Worm (Caenorhabditis elegans) whole organism, L2 larva: ENCODE data around the gene nhr-170.

ENCODE experiments used
- F13H6.1 ChIP-seq: sonication (generic microtip); optimal IDR thresholded peaks from 2 replicates; lab custom pipeline; 2016; ENCODE audit warnings: missing genetic modification characterization, missing compliant biosample characterization
- R02D3.7 ChIP-seq: fragments of 150-350 bp; optimal IDR thresholded peaks from 2 replicates; lab custom pipeline; 2014; ENCODE audit warnings: missing biosample characterization, missing genetic modification characterization
- Y55F3AM.14 ChIP-seq: fragments of 200-800 bp; sonication (Bioruptor generic); optimal IDR thresholded peaks from 2 replicates; lab custom pipeline; 2018; ENCODE audit warnings: mild to moderate bottlenecking, missing genetic modification characterization, missing compliant biosample characterization
- ZK546.5 ChIP-seq: sonication (generic microtip); optimal IDR thresholded peaks from 2 replicates; lab custom pipeline; 2017; ENCODE audit warnings: missing biosample characterization, missing genetic modification characterization
- aly-2 ChIP-seq: fragments of 150-350 bp; optimal IDR thresholded peaks from 2 replicates; lab custom pipeline; 2014; ENCODE audit warnings: missing biosample characterization, missing genetic modification characterization
- ama-1 ChIP-seq: fragments of 150-350 bp; optimal IDR thresholded peaks from 2 replicates; lab custom pipeline; 2018; ENCODE audit warnings: inconsistent platforms
- ceh-82 ChIP-seq: fragments of 150-350 bp; optimal IDR thresholded peaks from 2 replicates; lab custom pipeline; 2014; ENCODE audit warnings: missing biosample characterization, missing genetic modification characterization
- crh-2 ChIP-seq: sonication (generic microtip); optimal IDR thresholded peaks from 2 replicates; lab custom pipeline; 2017; ENCODE audit warnings: missing biosample characterization, missing genetic modification characterization
- dmd-4 ChIP-seq: sonication (generic microtip); optimal IDR thresholded peaks from 2 replicates; lab custom pipeline; 2017; ENCODE audit warnings: missing biosample characterization, missing genetic modification characterization
- egl-27 ChIP-seq: sonication (generic microtip); optimal IDR thresholded peaks from 3 replicates; lab custom pipeline; 2017; ENCODE audit warnings: missing biosample characterization, missing genetic modification reagents, missing genetic modification characterization
- elt-1 ChIP-seq: fragments of 150-350 bp; optimal IDR thresholded peaks from 2 replicates; lab custom pipeline; 2014; ENCODE audit warnings: missing biosample characterization, missing genetic modification characterization
- elt-3 ChIP-seq: sonication (generic microtip); optimal IDR thresholded peaks from 2 replicates; lab custom pipeline; 2017; ENCODE audit warnings: missing biosample characterization, missing genetic modification characterization
- fos-1 ChIP-seq: fragments of 150-350 bp; optimal IDR thresholded peaks from 2 replicates; lab custom pipeline; 2014; ENCODE audit warnings: missing biosample characterization, missing genetic modification characterization
- gmeb-1 ChIP-seq: fragments of 150-350 bp; optimal IDR thresholded peaks from 2 replicates; lab custom pipeline; 2014; ENCODE audit warnings: missing biosample characterization, missing genetic modification characterization
- lin-11 ChIP-seq: fragments of 150-350 bp; sonication (generic microtip); optimal IDR thresholded peaks from 2 replicates; lab custom pipeline; 2014; ENCODE audit warnings: missing biosample characterization, missing genetic modification characterization, inconsistent platforms, mixed read lengths
- mbf-1 ChIP-seq: sonication (generic microtip); optimal IDR thresholded peaks from 2 replicates; lab custom pipeline; 2017; ENCODE audit warnings: missing biosample characterization, missing genetic modification characterization
- nhr-12 ChIP-seq: fragments of 150-350 bp; optimal IDR thresholded peaks from 2 replicates; lab custom pipeline; 2014; ENCODE audit warnings: missing biosample characterization, missing genetic modification characterization
- nhr-129 ChIP-seq: fragments of 150-350 bp; optimal IDR thresholded peaks from 2 replicates; lab custom pipeline; 2014; ENCODE audit warnings: missing biosample characterization, missing genetic modification characterization
- nhr-23 ChIP-seq: fragments of 150-350 bp; optimal IDR thresholded peaks from 2 replicates; lab custom pipeline; 2014; ENCODE audit warnings: missing biosample characterization, missing genetic modification reagents, missing genetic modification characterization
- sem-4 ChIP-seq: fragments of 150-350 bp; optimal IDR thresholded peaks from 2 replicates; lab custom pipeline; 2014; ENCODE audit warnings: missing biosample characterization, missing genetic modification reagents, missing genetic modification characterization
- sma-9 ChIP-seq, 2 experiments: fragments of 150-350 bp in 1 of 2; sonication (generic microtip) in 1 of 2; optimal IDR thresholded peaks; 2 replicates each; lab custom pipeline; 2014 to 2016; ENCODE audit warnings: missing genetic modification characterization in 2 of 2, mild to moderate bottlenecking in 1 of 2, missing biosample characterization in 1 of 2, missing compliant biosample characterization in 1 of 2, missing genetic modification reagents in 1 of 2, moderate library complexity in 1 of 2
- unc-39 ChIP-seq: fragments of 150-350 bp; optimal IDR thresholded peaks from 2 replicates; lab custom pipeline; 2014; ENCODE audit warnings: missing biosample characterization, missing genetic modification characterization
- unc-55 ChIP-seq: fragments of 150-350 bp; sonication (generic microtip); optimal IDR thresholded peaks from 3 replicates; lab custom pipeline; 2014; ENCODE audit warnings: missing biosample characterization, missing genetic modification reagents, missing genetic modification characterization
- zag-1 ChIP-seq: fragments of 150-350 bp; optimal IDR thresholded peaks from 2 replicates; lab custom pipeline; 2014; ENCODE audit warnings: missing biosample characterization, missing genetic modification characterization
- ztf-1 ChIP-seq: fragments of 200-800 bp; sonication (Bioruptor generic); conservative IDR thresholded peaks from 2 replicates; pipeline ENCODE4 v1.3.6; 2022; ENCODE audit warnings: missing genetic modification characterization, missing compliant biosample characterization
- ztf-11 ChIP-seq: sonication (generic microtip); optimal IDR thresholded peaks from 2 replicates; lab custom pipeline; 2017; ENCODE audit warnings: missing biosample characterization, missing genetic modification characterization

nhr-170 gene

DNA sequence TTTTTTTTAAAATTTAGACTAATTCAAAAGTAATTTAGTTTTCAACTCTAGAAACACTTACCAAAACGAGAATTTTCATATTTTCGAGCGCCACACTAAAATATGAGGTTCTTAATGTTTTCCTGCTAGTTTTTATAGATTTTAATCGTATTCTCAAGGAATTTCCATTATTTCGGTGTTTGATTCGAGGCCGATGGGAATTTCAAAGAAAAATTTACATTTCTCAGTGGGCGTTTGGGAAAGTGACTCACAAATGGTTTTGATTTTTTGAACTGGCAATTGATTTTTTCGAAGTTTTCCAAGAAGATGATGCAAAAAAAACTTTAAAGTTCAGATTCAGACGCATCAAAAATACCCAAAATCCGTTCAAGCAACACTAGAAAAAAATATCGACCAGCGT, 1.5 kb upstream of the nhr-170 start, which contains the start of gene C54E10.11:
Gene C54E10.11, minus strand, starts transcription at position 101 of the 400 bp plus-strand sequence.
- no peak for TF ChIP-seq nhr-129 (tag; lab: Kevin White, UChicago)
- TF ChIP-seq mbf-1 (tag; lab: Kevin White, UChicago), result no peak

DNA sequence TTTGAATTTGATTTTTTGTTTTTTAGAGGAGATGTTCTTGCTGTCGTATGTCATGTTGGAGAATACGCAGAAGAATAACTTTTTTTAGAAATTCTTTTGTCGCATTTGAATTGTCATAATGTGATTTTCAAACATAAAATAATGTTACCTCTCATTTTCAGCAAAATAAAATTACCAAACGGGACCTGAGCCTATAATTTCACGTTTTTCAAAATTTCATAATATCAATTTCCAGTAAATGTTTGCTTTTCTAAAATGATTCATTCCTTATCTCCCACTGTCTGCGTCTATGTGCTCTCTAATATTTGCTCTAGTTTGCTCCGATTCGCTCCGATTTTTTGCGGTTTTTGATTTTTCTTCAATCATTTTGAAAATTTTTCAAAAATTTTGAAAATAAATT, 10.0 kb downstream of the nhr-170 start, which contains the start of gene nhr-231:
Gene nhr-231, plus strand, starts transcription at position 301 of the 400 bp plus-strand sequence.
- TF ChIP-seq elt-1 (tag; lab: Kevin White, UChicago) (no peak), fos-1 (tag; lab: Kevin White, UChicago) (peak; percentile 34)

DNA sequence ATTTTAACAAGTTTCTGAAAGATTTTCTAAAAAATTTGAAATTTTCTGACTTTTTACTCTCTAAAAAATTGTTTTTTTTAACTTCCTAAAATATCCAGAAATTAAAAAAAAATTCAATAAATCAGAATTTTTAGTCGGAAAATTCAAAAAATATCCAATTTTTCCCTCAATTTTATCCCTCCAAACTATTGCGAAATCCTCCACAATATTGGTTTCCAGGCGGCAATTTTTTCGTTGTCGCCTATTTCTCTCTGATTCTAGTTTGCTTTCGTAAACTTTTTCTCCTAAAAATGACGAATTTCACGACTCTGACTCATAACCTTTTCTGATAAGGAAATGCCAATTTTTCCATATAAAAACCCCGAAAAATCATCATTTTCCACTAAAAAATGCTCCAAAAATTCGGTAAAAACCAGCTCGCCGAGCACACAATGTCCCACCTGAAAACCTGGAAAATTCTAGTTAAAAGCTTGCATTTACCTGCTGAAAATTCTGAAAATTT, 13.2 kb downstream of the nhr-170 start, which contains the start of gene Y17D7B.2:
Gene Y17D7B.2, plus strand, starts transcription at position 323 of the 502 bp plus-strand sequence.
- no peak for TF ChIP-seq sem-4
- TF ChIP-seq fos-1 (tag; lab: Kevin White, UChicago), result peak; percentile 73
- no peak for TF ChIP-seq ZK546.5 (tag; lab: Kevin White, UChicago)
- no peak for TF ChIP-seq Y55F3AM.14 (GFP tag; lab: Kevin White, UChicago)
- TF ChIP-seq, all 48 proteins: peak for 1

DNA sequence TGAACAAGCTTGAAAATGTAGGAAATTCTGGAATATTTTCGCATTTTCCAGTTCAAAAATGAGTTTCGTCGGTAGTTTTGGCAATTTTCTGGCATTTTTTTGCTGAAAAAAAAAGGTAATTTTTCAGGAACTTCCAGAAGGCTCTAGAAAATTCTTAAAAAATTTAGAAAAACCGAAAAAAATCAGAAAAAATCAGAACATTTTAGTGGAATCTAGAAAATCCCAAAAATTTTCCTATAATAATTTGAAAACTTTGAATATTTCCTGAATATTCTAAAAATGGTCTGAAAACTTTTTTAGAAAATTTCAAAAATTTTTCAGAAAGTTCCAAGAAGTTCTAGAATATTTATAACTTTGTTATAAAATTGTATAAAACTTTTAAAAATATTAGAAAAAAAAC, 13.9 kb downstream of the nhr-170 start, which contains the start of gene Y17D7B.3:
Gene Y17D7B.3, minus strand, starts transcription at position 101 of the 400 bp plus-strand sequence.
- TF ChIP-seq ZK546.5 (tag; lab: Kevin White, UChicago) (no peak), elt-1 (tag; lab: Kevin White, UChicago) (no peak), unc-55 (GFP tag; lab: Kevin White, UChicago) (no peak), nhr-23 (no peak), Y55F3AM.14 (GFP tag; lab: Kevin White, UChicago) (no peak), ztf-1 (GFP tag; lab: Robert Waterston, UW) (no peak), gmeb-1 (no peak)

DNA sequence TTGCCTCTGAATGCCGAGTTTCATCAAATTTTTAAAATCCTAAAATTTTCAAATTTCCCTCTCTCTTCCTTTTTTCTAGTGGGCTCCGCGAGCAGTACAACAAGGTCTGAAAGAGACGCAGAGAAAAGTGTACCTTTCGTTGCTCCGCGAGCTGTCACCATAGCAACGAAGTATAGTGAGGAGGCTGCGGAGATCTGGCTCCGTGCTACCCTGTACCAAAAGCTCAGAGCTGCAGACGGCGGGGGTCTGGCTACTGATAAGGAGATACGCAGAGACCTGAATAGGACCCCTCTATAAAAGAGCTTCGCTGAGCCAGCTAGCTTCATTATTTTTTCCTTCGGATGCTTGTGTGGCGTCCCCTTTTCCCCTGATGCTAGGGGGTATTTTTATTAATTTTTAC, 17.2 kb downstream of the nhr-170 start, which contains the start of gene Y17D7B.10:
Gene Y17D7B.10, plus strand, starts transcription at position 243 of the 400 bp plus-strand sequence.
- TF ChIP-seq lin-11 (tag; lab: Kevin White, UChicago) (peak; percentile 32), ama-1 (lab: Kevin White, UChicago) (no peak)
- TF ChIP-seq, all 48 proteins: peak for 1

DNA sequence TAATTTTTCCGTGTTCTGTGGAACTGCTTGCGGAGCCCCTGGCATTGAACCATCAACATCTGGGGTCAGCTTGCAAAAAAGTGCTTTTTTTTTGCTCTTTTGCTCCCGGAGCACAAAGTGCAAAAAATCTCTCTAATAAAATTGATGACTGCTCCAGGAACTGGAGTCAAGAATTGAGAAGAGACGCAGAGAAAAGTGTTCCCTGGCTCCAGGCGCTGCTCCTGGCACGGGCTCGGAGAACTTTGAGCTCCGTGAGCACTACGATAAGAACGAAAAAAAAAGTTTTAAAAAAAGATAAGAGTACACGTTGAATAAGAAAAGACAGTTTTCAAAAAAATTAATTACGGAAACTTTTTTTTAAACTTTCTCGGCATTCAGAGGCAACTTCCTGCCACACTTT, 17.9 kb downstream of the nhr-170 start:
- TF ChIP-seq sma-9 (GFP tag; optimal IDR thresholded peaks at IDR 0.05; lab: Kevin White, UChicago) (peak; percentile 60), sma-9 (tag; optimal IDR thresholded peaks at IDR 0.05; lab: Kevin White, UChicago) (no peak), lin-11 (tag; lab: Kevin White, UChicago) (no peak), unc-55 (GFP tag; lab: Kevin White, UChicago) (no peak), fos-1 (tag; lab: Kevin White, UChicago) (peak; percentile 58), ceh-82 (tag; lab: Kevin White, UChicago) (no peak), R02D3.7 (tag; lab: Kevin White, UChicago) (no peak), crh-2 (tag; lab: Kevin White, UChicago) (peak; percentile 11), ztf-1 (GFP tag; lab: Robert Waterston, UW) (no peak), unc-39 (tag; lab: Kevin White, UChicago) (no peak), ZK546.5 (tag; lab: Kevin White, UChicago) (no peak), zag-1 (tag; lab: Kevin White, UChicago) (no peak), dmd-4 (tag; lab: Kevin White, UChicago) (no peak), ztf-11 (no peak), nhr-129 (tag; lab: Kevin White, UChicago) (no peak)
- TF ChIP-seq, all 48 proteins: peak for 3

DNA sequence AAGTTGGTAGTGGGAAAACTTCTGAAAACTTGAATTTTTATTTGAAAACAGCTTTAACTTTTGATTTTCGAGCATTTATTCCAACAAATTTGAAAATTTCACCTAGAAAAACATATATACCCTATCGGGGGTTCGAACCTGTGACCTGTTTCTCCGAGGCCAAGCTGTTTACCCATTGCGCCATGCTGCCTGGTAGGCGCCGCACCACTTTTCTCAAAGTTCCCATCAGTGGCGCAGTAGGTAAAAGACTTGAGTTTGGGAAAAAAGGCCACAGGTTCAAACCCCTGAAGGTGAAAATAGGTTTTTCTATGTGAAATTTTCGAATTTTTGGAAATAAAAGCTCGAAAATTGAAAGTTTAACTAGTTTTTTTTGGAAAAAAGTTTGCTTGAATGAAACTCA, 20.0 kb downstream of the nhr-170 start:
- no peak for TF ChIP-seq nhr-12 (tag; lab: Kevin White, UChicago)
- TF ChIP-seq, all 48 proteins: peak for 0

DNA sequence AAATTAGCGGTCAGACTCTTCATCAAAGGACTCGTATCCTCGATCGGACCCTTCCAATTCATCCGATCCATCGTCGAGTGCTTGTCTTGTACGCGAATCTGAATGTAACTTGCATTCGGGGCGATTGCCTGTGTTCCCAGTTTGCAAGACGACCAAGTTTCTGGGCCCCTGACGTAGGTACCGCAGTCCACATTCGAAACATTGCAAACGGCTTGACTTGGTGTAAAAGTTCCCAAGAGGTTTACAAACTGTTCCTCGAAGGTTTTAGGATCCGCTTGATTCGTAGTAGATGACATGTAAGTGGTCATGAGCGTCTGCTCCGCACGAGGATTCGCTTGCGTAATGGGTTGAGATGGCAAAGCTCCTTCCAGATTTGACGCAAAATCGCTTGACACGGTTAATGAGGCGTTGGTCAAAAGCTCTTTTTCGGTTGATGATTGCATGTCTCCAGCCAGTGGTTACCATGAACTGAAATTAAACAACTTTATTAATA, 24.3 kb downstream of the nhr-170 start, which contains the start of gene Y17D7B.4:
Gene Y17D7B.4, minus strand, starts transcription at position 443 of the 493 bp plus-strand sequence.
- TF ChIP-seq unc-55 (GFP tag; lab: Kevin White, UChicago) (no peak), gmeb-1 (no peak), egl-27 (tag; lab: Kevin White, UChicago) (no peak), R02D3.7 (tag; lab: Kevin White, UChicago) (no peak), F13H6.1 (tag; lab: Kevin White, UChicago) (no peak), aly-2 (no peak), elt-3 (tag; lab: Kevin White, UChicago) (no peak), crh-2 (tag; lab: Kevin White, UChicago) (no peak), lin-11 (tag; lab: Kevin White, UChicago) (no peak), sem-4 (no peak)
- TF ChIP-seq, all 48 proteins: peak for 0
